Worm (Caenorhabditis elegans) whole organism, L4 larva: ENCODE results near the gene T25B6.5.

ENCODE experiments used
- F37D6.2 ChIP-seq: sonication (generic microtip); optimal IDR thresholded peaks from 2 replicates; lab custom pipeline; 2016; ENCODE audit warnings: mild to moderate bottlenecking, missing genetic modification characterization, missing compliant biosample characterization
- F49E8.2 ChIP-seq: sonication (generic microtip); optimal IDR thresholded peaks from 2 replicates; lab custom pipeline; 2016; ENCODE audit warnings: missing compliant biosample characterization, mild to moderate bottlenecking, missing genetic modification characterization, borderline replicate concordance
- aha-1 ChIP-seq: fragments of 150-350 bp; peaks from one replicate; lab custom pipeline; 2014; ENCODE audit warnings: missing biosample characterization, missing genetic modification characterization
- mep-1 ChIP-seq: fragments of 150-350 bp; sonication (generic microtip); optimal IDR thresholded peaks from 3 replicates; lab custom pipeline; 2014; ENCODE audit warnings: missing biosample characterization, missing genetic modification characterization
- nhr-237 ChIP-seq: sonication (generic microtip); optimal IDR thresholded peaks from 2 replicates; lab custom pipeline; 2017; ENCODE audit warnings: missing biosample characterization, missing genetic modification characterization
- unc-62 ChIP-seq, 3 experiments: fragments of 150-350 bp in 1 of 3; sonication (generic microtip); optimal IDR thresholded peaks in 2 of 3; peaks in 1 of 3; 1 replicate in 1 of 3; 2 replicates in 2 of 3; lab custom pipeline; 2014 to 2017; ENCODE audit warnings: missing biosample characterization in 3 of 3, missing genetic modification characterization in 3 of 3, missing genetic modification reagents in 3 of 3, missing genotype in 1 of 3

DNA sequence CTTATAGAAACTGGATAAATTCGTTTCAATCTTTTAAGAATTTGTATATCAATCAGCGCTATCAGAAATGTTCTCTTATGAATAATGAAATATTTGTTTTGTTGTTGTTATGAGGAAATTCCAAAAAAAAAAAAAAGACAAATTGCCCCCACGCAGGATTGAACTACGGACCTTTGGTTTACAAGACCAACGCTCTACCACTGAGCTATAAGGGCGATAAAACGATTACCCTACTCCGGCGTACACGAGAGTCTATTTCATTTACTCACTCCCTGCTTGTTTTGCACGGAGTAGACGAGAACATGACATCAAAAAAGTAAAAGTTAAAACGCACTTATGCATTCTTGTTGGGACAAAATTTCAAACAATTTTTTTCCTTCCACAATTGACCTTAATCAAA is 2.7 kb upstream of the T25B6.5 start:
- TF ChIP-seq F49E8.2 (tag; lab: Kevin White, UChicago) (peak; percentile 71), F37D6.2 (peak; percentile 4), mep-1 (tag; lab: Kevin White, UChicago) (no peak), aha-1 (peak; percentile 95), nhr-237 (no peak), unc-62 (GFP tag; optimal IDR thresholded peaks at IDR 0.05 in 1 of 2; lab: Kevin White, UChicago) (no peak), unc-62 (tag; optimal IDR thresholded peaks at IDR 0.05; lab: Kevin White, UChicago) (no peak)
